Fruit fly (Drosophila melanogaster) S2 (cell line): ENCODE results near the gene tomboy20.

ENCODE experiments used
- CG8478 ChIP-seq: fragments of >200 bp; optimal IDR thresholded peaks from 2 replicates; lab custom pipeline; 2018
- CTCF ChIP-seq, 2 experiments: fragments of >200 bp; optimal IDR thresholded peaks; 2 replicates each; lab custom pipeline; 2018

- TF ChIP-seq CTCF (optimal IDR thresholded peaks at IDR 0.05; lab: Kevin White, UChicago), result no peak
- TF ChIP-seq CG8478 (lab: Kevin White, UChicago), result no peak
Measured at dm6 chr3R:10687312-10687711, 48.4 kb downstream of the tomboy20 start.
